Worm (Caenorhabditis elegans): ENCODE results near the gene B0454.6.

DNA sequence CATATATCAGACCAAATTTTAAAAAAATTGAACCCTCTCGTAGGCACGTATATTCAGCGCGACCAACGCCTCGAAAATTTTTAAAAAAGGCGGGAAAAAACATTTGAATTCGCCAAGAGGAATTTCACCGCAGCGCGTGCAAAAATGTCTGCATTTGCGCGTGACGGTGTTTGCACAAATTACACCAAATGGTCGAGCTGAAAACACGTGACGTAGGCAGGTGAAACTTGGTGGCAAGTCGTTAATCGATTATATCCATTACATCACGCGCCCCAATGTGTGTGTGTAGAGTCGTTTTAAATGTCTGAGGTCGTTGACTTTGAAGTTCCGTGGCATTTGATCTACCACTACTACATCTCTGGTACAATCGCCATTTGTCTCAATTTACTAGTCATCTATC is 18.1 kb downstream of the B0454.6 start, which contains the start of gene sri-31:
- TF ChIP-seq unc-62 (GFP tag; optimal IDR thresholded peaks at IDR 0.05) (no peak), zag-1 (tag; optimal IDR thresholded peaks at IDR 0.05) (no peak)
